Fruit fly (Drosophila melanogaster): Measurements from ENCODE around the gene Keap1.

Keap1 gene

DNA sequence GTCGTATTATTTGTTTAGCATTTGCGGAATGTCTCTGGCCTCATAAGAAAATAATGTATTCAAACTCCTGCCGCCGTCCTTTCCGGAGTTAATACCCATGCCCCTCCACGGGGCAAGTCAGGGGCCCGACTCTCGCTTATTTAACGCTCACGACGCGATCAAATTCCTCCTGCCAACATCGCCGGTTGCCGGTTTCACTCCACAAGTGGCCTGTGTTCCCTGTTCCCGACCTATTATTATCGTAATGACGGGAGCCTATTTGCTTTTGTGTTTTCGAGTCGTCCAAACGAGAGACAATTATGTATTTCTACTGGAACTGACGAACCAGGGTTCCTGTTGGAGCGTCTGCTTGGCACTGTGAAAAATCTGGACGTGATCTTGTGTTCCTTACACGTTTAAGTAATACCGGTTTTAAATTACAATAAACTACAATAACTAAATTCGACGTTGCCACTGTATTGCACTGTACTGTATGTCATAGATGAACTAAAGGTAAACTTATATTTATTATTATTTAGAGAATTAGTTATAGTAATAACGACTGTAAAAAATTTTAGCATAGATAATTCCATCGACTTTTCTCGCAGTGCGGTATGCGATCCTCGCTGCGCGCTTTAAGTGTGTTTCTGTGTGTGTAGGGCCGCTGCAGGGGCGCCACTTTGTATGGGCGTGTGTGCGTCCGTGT is 27.1 kb downstream of the Keap1 start (continued):
- TF ChIP-seq CG6813 (GFP tag; optimal IDR thresholded peaks at IDR 0.05) (peak; percentile 34), cg (GFP tag; optimal IDR thresholded peaks at IDR 0.05) (peak; percentile 60), B-H1 (GFP tag; IDR thresholded peaks at IDR 0.05) (no peak)

dm6 chr3R:17048867-17049266 is 30.9 kb downstream of the Keap1 start:
- peak; percentile 5 for TF ChIP-seq Dek (tag; optimal IDR thresholded peaks at IDR 0.05)
- 0 out of 2 replicates have a peak, but pooled peaks have one; percentile 11 for TF ChIP-seq CG5953 (GFP tag; IDR thresholded peaks at IDR 0.05)
- TF ChIP-seq CG2712 (tag; optimal IDR thresholded peaks at IDR 0.05), result peak; percentile 64
- 0 out of 2 replicates have a peak, but pooled peaks have one; percentile 26 for TF ChIP-seq CG32772 (GFP tag; IDR thresholded peaks at IDR 0.05)
- TF ChIP-seq CG33557 (GFP tag; optimal IDR thresholded peaks at IDR 0.05), result no peak
- TF ChIP-seq zf30C (GFP tag; optimal IDR thresholded peaks at IDR 0.05), result peak; percentile 23
- TF ChIP-seq CG11504 (tag; optimal IDR thresholded peaks at IDR 0.05), result peak; percentile 32
- TF ChIP-seq Rfx (GFP tag; IDR thresholded peaks at IDR 0.05), result 0 out of 2 replicates have a peak, but pooled peaks have one; percentile 41
- TF ChIP-seq CG30403 (GFP tag; optimal IDR thresholded peaks at IDR 0.05), result peak; percentile 38
- peak; percentile 31 for TF ChIP-seq CG2875 (GFP tag; optimal IDR thresholded peaks at IDR 0.05)
- TF ChIP-seq unpg (GFP tag; optimal IDR thresholded peaks at IDR 0.05), result peak; percentile 46
- peak; percentile 49 for TF ChIP-seq Oli (tag; optimal IDR thresholded peaks at IDR 0.05)
- TF ChIP-seq Atf6 (GFP tag; IDR thresholded peaks at IDR 0.05), result peak; percentile 41; the same call in 1 of the 2 replicates
- no peak for TF ChIP-seq CG2116 (GFP tag; optimal IDR thresholded peaks at IDR 0.05)
- peak; percentile 23 for TF ChIP-seq az2 (GFP tag; optimal IDR thresholded peaks at IDR 0.05)
- peak; percentile 45; the same call in 2 of the 3 replicates for TF ChIP-seq row (GFP tag; IDR thresholded peaks at IDR 0.05)
- TF ChIP-seq Meics (GFP tag; optimal IDR thresholded peaks at IDR 0.05), result peak; percentile 3
- TF ChIP-seq pfk (GFP tag; optimal IDR thresholded peaks at IDR 0.05), result no peak
- peak; percentile 7 for TF ChIP-seq Sox100B (GFP tag; optimal IDR thresholded peaks at IDR 0.05)
- no peak for TF ChIP-seq tup (GFP tag; optimal IDR thresholded peaks at IDR 0.05)
- 0 out of 2 replicates have a peak, but pooled peaks have one; percentile 28 for TF ChIP-seq CG32767 (GFP tag; IDR thresholded peaks at IDR 0.05)
- TF ChIP-seq Nf-YC (tag; optimal IDR thresholded peaks at IDR 0.05), result peak; percentile 8
- TF ChIP-seq Aef1 (GFP tag; IDR thresholded peaks at IDR 0.05), result no peak
- TF ChIP-seq CG11093 (GFP tag; IDR thresholded peaks at IDR 0.05), result 0 out of 3 replicates have a peak, but pooled peaks have one; percentile 47
- TF ChIP-seq CG10209 (GFP tag; optimal IDR thresholded peaks at IDR 0.05), result peak; percentile 47
- peak; percentile 50 for TF ChIP-seq CG12391 (tag; optimal IDR thresholded peaks at IDR 0.05)
- TF ChIP-seq Deaf1 (tag; optimal IDR thresholded peaks at IDR 0.05), result peak; percentile 43
- no peak for TF ChIP-seq CG7372 (GFP tag; IDR thresholded peaks at IDR 0.05)
- peak; percentile 69 for TF ChIP-seq CG31441 (GFP tag; IDR thresholded peaks at IDR 0.05)
- TF ChIP-seq CG9727 (GFP tag; optimal IDR thresholded peaks at IDR 0.05), result peak; percentile 26
- 0 out of 2 replicates have a peak, but pooled peaks have one; percentile 29 for TF ChIP-seq seq (GFP tag; IDR thresholded peaks at IDR 0.05)
- TF ChIP-seq CG6813 (GFP tag; optimal IDR thresholded peaks at IDR 0.05), result peak; percentile 3
- peak; percentile 20; the same call in 1 of the 2 replicates for TF ChIP-seq vvl (GFP tag; IDR thresholded peaks at IDR 0.05)
- no peak for TF ChIP-seq zfh1 (GFP tag; IDR thresholded peaks at IDR 0.05)
- 0 out of 2 replicates have a peak, but pooled peaks have one; percentile 35 for TF ChIP-seq ttk (GFP tag; IDR thresholded peaks at IDR 0.05)
- TF ChIP-seq E2f1 (GFP tag; IDR thresholded peaks at IDR 0.05), result 0 out of 2 replicates have a peak, but pooled peaks have one; percentile 19
- TF ChIP-seq Bgb (GFP tag; IDR thresholded peaks at IDR 0.05; ENCODE audit: partially characterized antibody), result no peak
- no peak for TF ChIP-seq Dref (GFP tag; IDR thresholded peaks at IDR 0.05)
- TF ChIP-seq toy (GFP tag; IDR thresholded peaks at IDR 0.05), result no peak
- peak; percentile 47 for TF ChIP-seq Xrp1 (GFP tag; IDR thresholded peaks at IDR 0.05)
- TF ChIP-seq CG6654 (GFP tag; optimal IDR thresholded peaks at IDR 0.05), result no peak
- peak; percentile 24 for TF ChIP-seq CG12659 (GFP tag; optimal IDR thresholded peaks at IDR 0.05)
- peak; percentile 51; the same call in 1 of the 2 replicates for TF ChIP-seq esg (GFP tag; conservative IDR thresholded peaks at IDR 0.05)
- peak; percentile 13 for TF ChIP-seq CG8924 (tag; optimal IDR thresholded peaks at IDR 0.05)
- TF ChIP-seq Usf (GFP tag; optimal IDR thresholded peaks at IDR 0.05), result peak; percentile 15

Measured in whole organism, embryonic.